ENCODE assay signal across 2 fruit fly cellular contexts in genomic region chr3R:30107718-30108117, dm6.
TF ChIP-seq lines count a peak whose summit lies in the region.

No protein-coding gene starts in this region.

TF ChIP-seq in whole organism, adult, 20 proteins besides CTCF, POLR2A, EP300 and RAD21:
- TF ChIP-seq CG5204 (GFP tag; optimal IDR thresholded peaks at IDR 0.05; lab: Kevin White, UChicago) = no peak
- TF ChIP-seq CG12768 (GFP tag; optimal IDR thresholded peaks at IDR 0.05; lab: Kevin White, UChicago) = peak; percentile 65
- TF ChIP-seq Crg-1 (GFP tag; optimal IDR thresholded peaks at IDR 0.05; lab: Kevin White, UChicago) = no peak
- peak; percentile 96 for TF ChIP-seq cic (GFP tag; optimal IDR thresholded peaks at IDR 0.05; lab: Kevin White, UChicago)
TF ChIP-seq in whole organism, adult: peak in this region for 2.

TF ChIP-seq in whole organism, prepupa, 60 proteins besides CTCF, POLR2A, EP300 and RAD21:
- no peak for TF ChIP-seq Lpt (GFP tag; optimal IDR thresholded peaks at IDR 0.05; lab: Kevin White, UChicago)
- peak; percentile 86 for TF ChIP-seq svp (GFP tag; lab: Kevin White, UChicago)
- no peak for TF ChIP-seq achi (GFP tag; optimal IDR thresholded peaks at IDR 0.05; lab: Kevin White, UChicago)
- no peak for TF ChIP-seq dac (GFP tag; optimal IDR thresholded peaks at IDR 0.05; lab: Kevin White, UChicago)
- TF ChIP-seq CG7368 (GFP tag; optimal IDR thresholded peaks at IDR 0.05; lab: Kevin White, UChicago) = no peak
- no peak for TF ChIP-seq CG6808 (GFP tag; optimal IDR thresholded peaks at IDR 0.05; lab: Kevin White, UChicago)
